Fruit fly (Drosophila melanogaster): Measurements from ENCODE around the gene CG2975.

CG2975 gene

DNA sequence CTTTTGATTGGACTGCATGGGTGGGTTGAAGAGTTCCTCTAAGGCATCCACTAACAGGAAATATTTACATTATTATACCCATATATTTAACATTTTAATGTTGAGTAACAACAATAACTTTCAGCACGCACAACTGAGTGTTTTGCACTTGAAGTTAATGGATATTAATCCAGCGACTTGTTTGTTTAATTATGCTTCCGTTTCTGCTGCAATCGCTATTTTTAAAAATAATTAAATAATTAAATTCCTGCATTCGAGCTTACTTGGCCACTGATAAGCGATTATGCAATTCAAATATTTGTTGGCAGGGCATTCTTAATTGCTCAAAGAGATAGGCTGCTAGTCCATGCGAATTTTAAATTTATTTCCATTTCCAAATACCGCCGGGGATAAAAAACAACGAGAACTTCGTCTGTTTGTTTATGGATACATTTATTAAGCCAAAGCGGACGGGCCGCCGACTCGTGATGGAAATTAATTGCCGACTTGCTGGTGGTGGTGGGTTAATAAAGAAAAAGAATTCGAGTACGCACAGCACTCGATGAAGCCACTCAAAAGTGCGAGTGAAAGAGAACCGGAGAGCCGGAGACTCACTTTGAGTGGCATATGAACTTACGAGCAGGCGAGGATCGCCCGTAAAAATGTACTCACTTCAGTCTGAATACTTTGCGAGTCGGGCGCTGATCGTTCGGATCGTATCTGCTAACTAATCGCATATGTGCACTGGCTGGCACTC lies 22.1 kb downstream of the CG2975 start (continued):
- TF ChIP-seq peb (GFP tag; IDR thresholded peaks at IDR 0.05) = no peak
- TF ChIP-seq Mad (GFP tag; optimal IDR thresholded peaks at IDR 0.05) = no peak
- peak; percentile 33 for TF ChIP-seq CG13296 (GFP tag; optimal IDR thresholded peaks at IDR 0.05)
- TF ChIP-seq CG1603 (tag; optimal IDR thresholded peaks at IDR 0.05) = no peak
- no peak for TF ChIP-seq da (GFP tag; optimal IDR thresholded peaks at IDR 0.05)
- TF ChIP-seq CG10274 (GFP tag; optimal IDR thresholded peaks at IDR 0.05) = no peak
- no peak for TF ChIP-seq Sry-δ (GFP tag; optimal IDR thresholded peaks at IDR 0.05)
- TF ChIP-seq p53 (GFP tag; optimal IDR thresholded peaks at IDR 0.05) = no peak
- TF ChIP-seq onecut (GFP tag; IDR thresholded peaks at IDR 0.05) = no peak
- TF ChIP-seq sens-2 (GFP tag; IDR thresholded peaks at IDR 0.05) = no peak
- TF ChIP-seq CG7963 (GFP tag; IDR thresholded peaks at IDR 0.05; ENCODE audit: partially characterized antibody) = no peak
- TF ChIP-seq CG11093 (GFP tag; IDR thresholded peaks at IDR 0.05) = no peak
- no peak for TF ChIP-seq D19B (GFP tag; optimal IDR thresholded peaks at IDR 0.05)
- TF ChIP-seq ro (GFP tag; IDR thresholded peaks at IDR 0.05) = no peak
- peak; percentile 8 for TF ChIP-seq grn (GFP tag; optimal IDR thresholded peaks at IDR 0.05)
- no peak for TF ChIP-seq Gsc (GFP tag; IDR thresholded peaks at IDR 0.05)
- peak; percentile 8 for TF ChIP-seq Camta (GFP tag; optimal IDR thresholded peaks at IDR 0.05)
- no peak for TF ChIP-seq Atf-2 (GFP tag; optimal IDR thresholded peaks at IDR 0.05)
- TF ChIP-seq CG8765 (GFP tag; IDR thresholded peaks at IDR 0.05) = no peak
- TF ChIP-seq CG2199 (GFP tag; IDR thresholded peaks at IDR 0.05) = 0 out of 3 replicates have a peak, but pooled peaks have one; percentile 14
- TF ChIP-seq CG15696 (tag; optimal IDR thresholded peaks at IDR 0.05) = no peak
- TF ChIP-seq CG42726 (GFP tag; IDR thresholded peaks at IDR 0.05; ENCODE audit: partially characterized antibody) = no peak
- no peak for TF ChIP-seq gcm2 (GFP tag; optimal IDR thresholded peaks at IDR 0.05)
- TF ChIP-seq CG11085 (GFP tag; IDR thresholded peaks at IDR 0.05) = no peak
- TF ChIP-seq lmd (GFP tag; IDR thresholded peaks at IDR 0.05) = no peak
- TF ChIP-seq CG18764 (GFP tag; optimal IDR thresholded peaks at IDR 0.05) = no peak
- TF ChIP-seq Antp (GFP tag; optimal IDR thresholded peaks at IDR 0.05) = no peak
- TF ChIP-seq nerfin-1 (tag; optimal IDR thresholded peaks at IDR 0.05) = no peak
- TF ChIP-seq ranshi (GFP tag; IDR thresholded peaks at IDR 0.05) = no peak
- TF ChIP-seq CG3838 (GFP tag; optimal IDR thresholded peaks at IDR 0.05) = no peak
- no peak for TF ChIP-seq Bteb2 (GFP tag; optimal IDR thresholded peaks at IDR 0.05)
- TF ChIP-seq CG12942 (GFP tag; optimal IDR thresholded peaks at IDR 0.05) = no peak
- TF ChIP-seq CG2129 (GFP tag; IDR thresholded peaks at IDR 0.05; ENCODE audit: partially characterized antibody) = no peak
- TF ChIP-seq CG33213 (GFP tag; optimal IDR thresholded peaks at IDR 0.05) = no peak
- no peak for TF ChIP-seq zen (tag; optimal IDR thresholded peaks at IDR 0.05)
- TF ChIP-seq Rx (GFP tag; IDR thresholded peaks at IDR 0.05) = no peak
- no peak for TF ChIP-seq croc (GFP tag; conservative IDR thresholded peaks at IDR 0.05)
- TF ChIP-seq CG17385 (GFP tag; optimal IDR thresholded peaks at IDR 0.05) = peak; percentile 3
- no peak for TF ChIP-seq danr (GFP tag; IDR thresholded peaks at IDR 0.05)
- no peak for TF ChIP-seq CoRest (tag; optimal IDR thresholded peaks at IDR 0.05)
- TF ChIP-seq unc-4 (GFP tag; IDR thresholded peaks at IDR 0.05; ENCODE audit: partially characterized antibody) = 0 out of 2 replicates have a peak, but pooled peaks have one; percentile 24
- TF ChIP-seq lola (GFP tag; optimal IDR thresholded peaks at IDR 0.05) = peak in 1 of 3 experiments; percentile 1
- TF ChIP-seq CG14860 (GFP tag; IDR thresholded peaks at IDR 0.05; ENCODE audit: partially characterized antibody) = no peak
- TF ChIP-seq Stat92E (GFP tag; optimal IDR thresholded peaks at IDR 0.05) = peak in 1 of 3 experiments; percentile 47
- no peak for TF ChIP-seq Kr (GFP tag; optimal IDR thresholded peaks at IDR 0.05)
- peak in 1 of 2 experiments; percentile 12 for TF ChIP-seq Eip74EF (GFP tag; optimal IDR thresholded peaks at IDR 0.05)
- no peak for TF ChIP-seq Neu2 (GFP tag; optimal IDR thresholded peaks at IDR 0.05; ENCODE audit: borderline replicate concordance)
- TF ChIP-seq CG10366 (GFP tag; IDR thresholded peaks at IDR 0.05) = no peak
- no peak for TF ChIP-seq eve (GFP tag; optimal IDR thresholded peaks at IDR 0.05)
- no peak for TF ChIP-seq eyg (GFP tag; optimal IDR thresholded peaks at IDR 0.05)

Data from whole organism, embryonic.